Fruit fly (Drosophila melanogaster) whole organism, embryonic: ENCODE data around the gene CG14205.
A peak's percentile ranks its signal among the peaks of the same experiment; 100 is the strongest.

Source experiments
- CG11085 ChIP-seq: fragments of 200-800 bp; sonication (Bioruptor generic); IDR thresholded peaks from 2 replicates; pipeline ENCODE4 v1.3.6; 2022; ENCODE audit warnings: missing biosample characterization, missing genetic modification characterization
- CG11560 ChIP-seq: fragments of 200-800 bp; sonication (Bioruptor generic); IDR thresholded peaks from 3 replicates; pipeline ENCODE4 v1.3.6; 2022; ENCODE audit warnings: missing biosample characterization, missing genetic modification characterization
- CG11696 ChIP-seq: fragments of 200-800 bp; sonication (Bioruptor generic); IDR thresholded peaks from 2 replicates; pipeline ENCODE4 v1.3.6; 2022; ENCODE audit warnings: missing biosample characterization, missing genetic modification characterization
- CG12391 ChIP-seq: fragments of 200-800 bp; sonication (Bioruptor generic); optimal IDR thresholded peaks from 3 replicates; lab custom pipeline; 2018; ENCODE audit warnings: missing biosample characterization, mild to moderate bottlenecking, missing genetic modification characterization, moderate library complexity
- CG12769 ChIP-seq: fragments of 200-800 bp; sonication (Bioruptor generic); optimal IDR thresholded peaks from 2 replicates; lab custom pipeline; 2019; ENCODE audit warnings: missing biosample characterization, mild to moderate bottlenecking, missing genetic modification characterization, moderate library complexity
- CG12942 ChIP-seq: fragments of 200-800 bp; sonication (Bioruptor generic); optimal IDR thresholded peaks from 3 replicates; lab custom pipeline; 2016; ENCODE audit warnings: missing biosample characterization, missing genetic modification characterization
- CG13123 ChIP-seq: fragments of 200-800 bp; sonication (Bioruptor generic); optimal IDR thresholded peaks from 2 replicates; lab custom pipeline; 2016; ENCODE audit warnings: missing biosample characterization, missing genetic modification characterization
- CG13894 ChIP-seq: fragments of 200-800 bp; sonication (Bioruptor generic); optimal IDR thresholded peaks from 3 replicates; lab custom pipeline; 2018; ENCODE audit warnings: missing biosample characterization, mild to moderate bottlenecking, missing genetic modification characterization, moderate library complexity
- CG16863 ChIP-seq: fragments of 200-800 bp; sonication (Bioruptor generic); optimal IDR thresholded peaks from 3 replicates; lab custom pipeline; 2016; ENCODE audit warnings: missing biosample characterization, missing genetic modification characterization
- CG17328 ChIP-seq: fragments of 200-800 bp; sonication (Bioruptor generic); IDR thresholded peaks from 2 replicates; pipeline ENCODE4 v1.3.6; 2022; ENCODE audit warnings: missing biosample characterization, missing genetic modification characterization
- CG17802 ChIP-seq: fragments of 200-800 bp; sonication (Bioruptor generic); optimal IDR thresholded peaks from 2 replicates; lab custom pipeline; 2018; ENCODE audit warnings: missing biosample characterization, mild to moderate bottlenecking, missing genetic modification characterization, moderate library complexity
- CG18764 ChIP-seq: fragments of 200-800 bp; sonication (Bioruptor generic); optimal IDR thresholded peaks from 3 replicates; lab custom pipeline; 2016; ENCODE audit warnings: missing biosample characterization, missing genetic modification characterization
- CG33213 ChIP-seq: fragments of 200-800 bp; sonication (Bioruptor generic); optimal IDR thresholded peaks from 3 replicates; lab custom pipeline; 2016; ENCODE audit warnings: missing biosample characterization, missing genetic modification characterization
- CG34376 ChIP-seq: fragments of 200-800 bp; sonication (Bioruptor generic); optimal IDR thresholded peaks from 2 replicates; lab custom pipeline; 2018; ENCODE audit warnings: missing biosample characterization, mild to moderate bottlenecking, missing genetic modification characterization
- CG3726 ChIP-seq: fragments of 200-800 bp; sonication (Bioruptor generic); IDR thresholded peaks from 3 replicates; pipeline ENCODE4, ENCODE4 v1.3.6; 2022; ENCODE audit warnings: missing biosample characterization, missing genetic modification characterization
- CG43689 ChIP-seq: fragments of 200-800 bp; sonication (Bioruptor generic); IDR thresholded peaks from 2 replicates; pipeline ENCODE4 v1.3.6; 2022; ENCODE audit warnings: missing biosample characterization, missing genetic modification characterization
- CG6683 ChIP-seq: fragments of 200-800 bp; sonication (Bioruptor generic); optimal IDR thresholded peaks from 2 replicates; lab custom pipeline; 2017; ENCODE audit warnings: missing biosample characterization, mild to moderate bottlenecking, missing genetic modification characterization, missing genetic modification reagents
- CrebB ChIP-seq: fragments of 200-800 bp; sonication (Bioruptor generic); optimal IDR thresholded peaks from 3 replicates; lab custom pipeline; 2018; ENCODE audit warnings: missing biosample characterization, mild to moderate bottlenecking, missing genetic modification characterization
- D19A ChIP-seq: fragments of 200-800 bp; optimal IDR thresholded peaks from 3 replicates; lab custom pipeline; 2019; ENCODE audit warnings: missing biosample characterization, mild to moderate bottlenecking, missing genetic modification characterization, moderate library complexity
- Dbx ChIP-seq: fragments of 200-800 bp; sonication (Bioruptor generic); IDR thresholded peaks from 3 replicates; pipeline ENCODE4 v1.3.6; 2022; ENCODE audit warnings: missing biosample characterization, missing genetic modification characterization
- Dek ChIP-seq: fragments of 200-800 bp; sonication (Bioruptor generic); optimal IDR thresholded peaks from 3 replicates; lab custom pipeline; 2019; ENCODE audit warnings: missing biosample characterization, mild to moderate bottlenecking, missing genetic modification characterization, moderate library complexity
- Dref ChIP-seq: fragments of 200-800 bp; sonication (Bioruptor generic); IDR thresholded peaks from 2 replicates; pipeline ENCODE4 v1.3.6; 2022; ENCODE audit warnings: missing biosample characterization, missing genetic modification characterization
- Hand ChIP-seq: fragments of 200-800 bp; sonication (Bioruptor generic); optimal IDR thresholded peaks from 2 replicates; lab custom pipeline; 2017; ENCODE audit warnings: mild to moderate bottlenecking, missing biosample characterization, missing genetic modification reagents, missing genetic modification characterization
- MBD-R2 ChIP-seq: fragments of 200-800 bp; sonication (Bioruptor generic); IDR thresholded peaks from 2 replicates; pipeline ENCODE4 v1.3.6; 2022; ENCODE audit warnings: missing biosample characterization, missing genetic modification characterization
- NC2α ChIP-seq: fragments of 200-800 bp; sonication (Bioruptor generic); optimal IDR thresholded peaks from 2 replicates; lab custom pipeline; 2016; ENCODE audit warnings: missing biosample characterization, missing genetic modification characterization
- Ravus ChIP-seq: fragments of 200-800 bp; sonication (Bioruptor generic); IDR thresholded peaks from 2 replicates; pipeline ENCODE4 v1.3.6; 2022; ENCODE audit warnings: missing biosample characterization, missing genetic modification characterization
- Xrp1 ChIP-seq: fragments of 200-800 bp; sonication (Bioruptor generic); IDR thresholded peaks from 2 replicates; pipeline ENCODE4 v1.3.6; 2022; ENCODE audit warnings: missing biosample characterization, missing genetic modification characterization
- abd-A ChIP-seq: fragments of 200-800 bp; sonication (Bioruptor generic); optimal IDR thresholded peaks from 3 replicates; lab custom pipeline; 2019; ENCODE audit warnings: missing biosample characterization, mild to moderate bottlenecking, missing genetic modification characterization, moderate library complexity
- ash1 ChIP-seq: fragments of 200-800 bp; sonication (Bioruptor generic); optimal IDR thresholded peaks from 2 replicates; lab custom pipeline; 2018; ENCODE audit warnings: missing biosample characterization, mild to moderate bottlenecking, missing genetic modification characterization
- br ChIP-seq: fragments of >200 bp; optimal IDR thresholded peaks from 2 replicates; lab custom pipeline; 2017
- crc ChIP-seq: fragments of 200-800 bp; sonication (Bioruptor generic); optimal IDR thresholded peaks from 2 replicates; lab custom pipeline; 2016; ENCODE audit warnings: missing biosample characterization, missing genetic modification characterization
- dan ChIP-seq: fragments of 200-800 bp; sonication (Bioruptor generic); IDR thresholded peaks from 2 replicates; pipeline ENCODE4 v1.3.6; 2022; ENCODE audit warnings: missing biosample characterization, missing genetic modification characterization
- dm ChIP-seq: fragments of 200-800 bp; sonication (Bioruptor generic); optimal IDR thresholded peaks from 3 replicates; lab custom pipeline; 2016; ENCODE audit warnings: missing biosample characterization, missing genetic modification characterization
- grn ChIP-seq: fragments of 200-800 bp; sonication (Bioruptor generic); optimal IDR thresholded peaks from 3 replicates; lab custom pipeline; 2017; ENCODE audit warnings: missing biosample characterization, missing genetic modification characterization
- ham ChIP-seq: fragments of 200-800 bp; sonication (Bioruptor generic); IDR thresholded peaks from 2 replicates; pipeline ENCODE4 v1.3.6; 2022; ENCODE audit warnings: missing biosample characterization, missing genetic modification characterization
- inv ChIP-seq: fragments of 200-800 bp; sonication (Bioruptor generic); IDR thresholded peaks from 2 replicates; pipeline ENCODE4 v1.3.6; 2022; ENCODE audit warnings: missing biosample characterization, missing genetic modification characterization; ENCODE audit not compliant: partially characterized antibody
- jigr1 ChIP-seq: fragments of 200-800 bp; sonication (Bioruptor generic); IDR thresholded peaks from 3 replicates; pipeline ENCODE4 v1.3.6; 2022; ENCODE audit warnings: missing biosample characterization, missing genetic modification characterization
- maf-S ChIP-seq: fragments of 200-800 bp; sonication (Bioruptor generic); optimal IDR thresholded peaks from 2 replicates; lab custom pipeline; 2016; ENCODE audit warnings: missing biosample characterization, missing genetic modification characterization
- mam ChIP-seq: fragments of 200-800 bp; sonication (Bioruptor generic); optimal IDR thresholded peaks from 3 replicates; lab custom pipeline; 2016; ENCODE audit warnings: missing biosample characterization, missing genetic modification characterization
- phol ChIP-seq: fragments of 200-800 bp; sonication (Bioruptor generic); optimal IDR thresholded peaks from 3 replicates; lab custom pipeline; 2018; ENCODE audit warnings: missing biosample characterization, mild to moderate bottlenecking, missing genetic modification characterization, moderate library complexity
- psq ChIP-seq: fragments of 200-800 bp; sonication (Bioruptor generic); optimal IDR thresholded peaks from 2 replicates; lab custom pipeline; 2017; ENCODE audit warnings: missing biosample characterization, missing genetic modification characterization
- pum ChIP-seq: fragments of 200-800 bp; sonication (Bioruptor generic); optimal IDR thresholded peaks from 2 replicates; lab custom pipeline; 2016; ENCODE audit warnings: missing biosample characterization, missing genetic modification characterization
- pzg ChIP-seq: fragments of 200-800 bp; sonication (Bioruptor generic); optimal IDR thresholded peaks from 3 replicates; lab custom pipeline; 2018; ENCODE audit warnings: missing biosample characterization, mild to moderate bottlenecking, missing genetic modification characterization, moderate library complexity
- ranshi ChIP-seq: fragments of 200-800 bp; sonication (Bioruptor generic); IDR thresholded peaks from 2 replicates; pipeline ENCODE4 v1.3.6; 2022; ENCODE audit warnings: missing biosample characterization, missing genetic modification characterization
- rib ChIP-seq: fragments of 200-800 bp; sonication (Bioruptor generic); IDR thresholded peaks from 2 replicates; pipeline ENCODE4 v1.3.6; 2022; ENCODE audit warnings: missing biosample characterization, missing genetic modification characterization
- run ChIP-seq: fragments of 200-800 bp; sonication (Bioruptor generic); optimal IDR thresholded peaks from 3 replicates; lab custom pipeline; 2018; ENCODE audit warnings: missing biosample characterization, mild to moderate bottlenecking, missing genetic modification characterization
- sim ChIP-seq: fragments of 200-800 bp; sonication (Bioruptor generic); IDR thresholded peaks from 2 replicates; pipeline ENCODE4 v1.3.6; 2022; ENCODE audit warnings: missing biosample characterization, missing genetic modification characterization
- sima ChIP-seq: fragments of 200-800 bp; sonication (Bioruptor generic); optimal IDR thresholded peaks from 2 replicates; lab custom pipeline; 2016; ENCODE audit warnings: missing biosample characterization, missing genetic modification characterization
- sisA ChIP-seq: fragments of 200-800 bp; sonication (Bioruptor generic); IDR thresholded peaks from 2 replicates; pipeline ENCODE4 v1.3.6; 2022; ENCODE audit warnings: missing biosample characterization, missing genetic modification characterization
- tin ChIP-seq: fragments of 200-800 bp; sonication (Bioruptor generic); optimal IDR thresholded peaks from 3 replicates; lab custom pipeline; 2016; ENCODE audit warnings: missing biosample characterization, missing genetic modification characterization
- toy ChIP-seq: fragments of 200-800 bp; sonication (Bioruptor generic); IDR thresholded peaks from 2 replicates; pipeline ENCODE4 v1.3.6; 2022; ENCODE audit warnings: missing biosample characterization, missing genetic modification characterization
- vnd ChIP-seq: fragments of 200-800 bp; sonication (Bioruptor generic); IDR thresholded peaks from 3 replicates; pipeline ENCODE4 v1.3.6; 2022; ENCODE audit warnings: missing biosample characterization, missing genetic modification characterization; ENCODE audit not compliant: partially characterized antibody
- zen2 ChIP-seq: fragments of 200-800 bp; sonication (Bioruptor generic); IDR thresholded peaks from 3 replicates; pipeline ENCODE4 v1.3.6; 2022; ENCODE audit warnings: missing biosample characterization, missing genetic modification characterization; ENCODE audit not compliant: partially characterized antibody

The CG14205 gene

dm6 chrX:19608042-19608609 lies 15.7 kb downstream of the CG14205 start (continued):
- TF ChIP-seq Dek (tag; lab: Kevin White, UChicago) (no peak), CG13123 (GFP tag; lab: Kevin White, UChicago) (no peak), dm (peak; percentile 38), CG12942 (GFP tag; lab: Kevin White, UChicago) (no peak), CG34376 (GFP tag; lab: Kevin White, UChicago) (peak; percentile 86), phol (tag; lab: Kevin White, UChicago) (peak; percentile 31), ranshi (GFP tag; lab: Robert Waterston, UW) (no peak), CG17802 (tag; lab: Kevin White, UChicago) (no peak), psq (GFP tag; lab: Kevin White, UChicago) (no peak), ham (GFP tag; lab: Robert Waterston, UW) (no peak), CG12391 (tag; lab: Kevin White, UChicago) (no peak), maf-S (no peak), rib (GFP tag; lab: Robert Waterston, UW) (no peak), jigr1 (no peak), vnd (GFP tag; lab: Robert Waterston, UW) (no peak), sima (no peak), Hand (GFP tag; lab: Kevin White, UChicago) (no peak), CG17328 (GFP tag; lab: Robert Waterston, UW) (no peak), CG12769 (peak; percentile 66), tin (no peak), crc (GFP tag; lab: Kevin White, UChicago) (no peak), sisA (GFP tag; lab: Robert Waterston, UW) (no peak), inv (GFP tag; lab: Robert Waterston, UW) (0 out of 2 replicates have a peak, but pooled peaks have one; percentile 17), Dref (GFP tag; lab: Robert Waterston, UW) (peak; percentile 58), pum (GFP tag; lab: Kevin White, UChicago) (no peak), pzg (GFP tag; lab: Kevin White, UChicago) (no peak), abd-A (no peak), CG11560 (tag; lab: Robert Waterston, UW) (no peak), mam (GFP tag; lab: Kevin White, UChicago) (no peak), CrebB (tag; lab: Kevin White, UChicago) (peak; percentile 15), Ravus (no peak), Xrp1 (GFP tag; lab: Robert Waterston, UW) (peak; percentile 17; the same call in 1 of the 2 replicates), CG33213 (GFP tag; lab: Kevin White, UChicago) (no peak), sim (GFP tag; lab: Robert Waterston, UW) (no peak), CG3726 (GFP tag; lab: Robert Waterston, UW) (no peak), run (tag; lab: Kevin White, UChicago) (no peak), CG13894 (tag; lab: Kevin White, UChicago) (peak; percentile 29), zen2 (GFP tag; lab: Robert Waterston, UW) (no peak), CG6683 (GFP tag; lab: Kevin White, UChicago) (no peak), ash1 (GFP tag; lab: Kevin White, UChicago) (no peak), grn (GFP tag; lab: Kevin White, UChicago) (peak; percentile 43), Dbx (GFP tag; lab: Robert Waterston, UW) (no peak), dan (GFP tag; lab: Robert Waterston, UW) (no peak), CG43689 (GFP tag; lab: Robert Waterston, UW) (no peak), NC2α (GFP tag; lab: Kevin White, UChicago) (no peak), br (lab: Kevin White, UChicago) (no peak), toy (GFP tag; lab: Robert Waterston, UW) (no peak), CG16863 (GFP tag; lab: Kevin White, UChicago) (no peak), CG11696 (GFP tag; lab: Robert Waterston, UW) (no peak), CG18764 (GFP tag; lab: Kevin White, UChicago) (no peak), MBD-R2 (no peak), CG11085 (no peak), D19A (tag; lab: Kevin White, UChicago) (no peak)
